Fruit fly (Drosophila melanogaster) whole organism, wandering third instar larva: ENCODE data around the gene CG5969.
A peak's percentile ranks its signal among the peaks of the same experiment; 100 is the strongest.

Source experiments
- Abd-B ChIP-seq: fragments of >200 bp; optimal IDR thresholded peaks from 2 replicates; lab custom pipeline; 2017; ENCODE audit warnings: missing biosample characterization, missing genetic modification characterization
- CG32264 ChIP-seq: fragments of 200-800 bp; sonication (Bioruptor generic); optimal IDR thresholded peaks from 2 replicates; lab custom pipeline; 2016; ENCODE audit warnings: missing biosample characterization, missing genetic modification characterization
- CG9705 ChIP-seq: fragments of 200-800 bp; sonication (Bioruptor generic); optimal IDR thresholded peaks from 2 replicates; lab custom pipeline; 2018; ENCODE audit warnings: missing biosample characterization, mild to moderate bottlenecking, missing genetic modification characterization
- CrebA ChIP-seq: fragments of 200-800 bp; sonication (Bioruptor generic); optimal IDR thresholded peaks from 2 replicates; lab custom pipeline; 2016; ENCODE audit warnings: missing biosample characterization, mild to moderate bottlenecking, missing genetic modification characterization, borderline replicate concordance
- Dfd ChIP-seq: fragments of >200 bp; optimal IDR thresholded peaks from 2 replicates; lab custom pipeline; 2017; ENCODE audit warnings: missing biosample characterization, missing genetic modification characterization
- Dif ChIP-seq: fragments of 200-275, 200-300 bp; sonication (Bioruptor generic); optimal IDR thresholded peaks from 2 replicates; lab custom pipeline; 2018; ENCODE audit warnings: missing biosample characterization, missing genetic modification characterization; ENCODE audit not compliant: partially characterized antibody
- GATAd ChIP-seq: sonication (Bioruptor generic); optimal IDR thresholded peaks from 2 replicates; lab custom pipeline; 2016; ENCODE audit warnings: missing biosample characterization, missing genetic modification characterization
- HLH106 ChIP-seq: fragments of 200-800 bp; optimal IDR thresholded peaks from 3 replicates; lab custom pipeline; 2019; ENCODE audit warnings: missing biosample characterization, mild to moderate bottlenecking, missing genetic modification characterization, moderate library complexity
- Hnf4 ChIP-seq: fragments of 200-800 bp; sonication (Bioruptor generic); optimal IDR thresholded peaks from 2 replicates; lab custom pipeline; 2016; ENCODE audit warnings: missing biosample characterization, mild to moderate bottlenecking, missing genetic modification characterization
- Hr78 ChIP-seq: fragments of >200 bp; optimal IDR thresholded peaks from 2 replicates; lab custom pipeline; 2017; ENCODE audit warnings: missing biosample characterization, missing genetic modification characterization
- Hr83 ChIP-seq: fragments of 200-300 bp; sonication (Bioruptor generic); optimal IDR thresholded peaks from 2 replicates; lab custom pipeline; 2016; ENCODE audit warnings: missing biosample characterization, mild to moderate bottlenecking, missing genetic modification characterization, moderate library complexity; ENCODE audit not compliant: poor library complexity, severe bottlenecking
- Jra ChIP-seq: sonication (Bioruptor generic); optimal IDR thresholded peaks from 2 replicates; lab custom pipeline; 2016; ENCODE audit warnings: missing biosample characterization, missing genetic modification characterization
- Mio ChIP-seq: sonication (Bioruptor generic); optimal IDR thresholded peaks from 2 replicates; lab custom pipeline; 2016; ENCODE audit warnings: missing biosample characterization, missing genetic modification characterization
- Myc ChIP-seq: fragments of >200 bp; optimal IDR thresholded peaks from 2 replicates; lab custom pipeline; 2017
- N ChIP-seq: fragments of >200 bp; optimal IDR thresholded peaks from 2 replicates; lab custom pipeline; 2018; ENCODE audit warnings: missing biosample characterization, missing external identifiers, missing genetic modification characterization
- OdsH ChIP-seq: fragments of 200-800 bp; sonication (Bioruptor generic); optimal IDR thresholded peaks from 2 replicates; lab custom pipeline; 2016; ENCODE audit warnings: missing biosample characterization, mild to moderate bottlenecking, missing genetic modification characterization
- Rel ChIP-seq, 2 experiments: fragments of 200-800 bp; sonication (Bioruptor generic) in 1 of 2; optimal IDR thresholded peaks; 2 replicates in 1 of 2; 3 replicates in 1 of 2; lab custom pipeline; 2016 to 2019; ENCODE audit warnings: mild to moderate bottlenecking in 2 of 2, missing biosample characterization in 2 of 2, missing genetic modification characterization in 2 of 2, moderate library complexity in 1 of 2
- Sp1 ChIP-seq: fragments of 200-800 bp; sonication (Bioruptor generic); optimal IDR thresholded peaks from 3 replicates; lab custom pipeline; 2019; ENCODE audit warnings: missing biosample characterization, mild to moderate bottlenecking, missing genetic modification characterization, moderate library complexity
- Vsx2 ChIP-seq: fragments of 200-300, 225-300 bp; sonication (Bioruptor generic); optimal IDR thresholded peaks from 2 replicates; lab custom pipeline; 2018; ENCODE audit warnings: missing biosample characterization, missing genetic modification characterization; ENCODE audit not compliant: partially characterized antibody
- br ChIP-seq: fragments of 200-800 bp; sonication (Bioruptor generic); optimal IDR thresholded peaks from 2 replicates; lab custom pipeline; 2016; ENCODE audit warnings: missing biosample characterization, missing genetic modification characterization
- brk ChIP-seq: fragments of 200-800 bp; sonication (Bioruptor generic); optimal IDR thresholded peaks from 2 replicates; lab custom pipeline; 2016; ENCODE audit warnings: missing biosample characterization, mild to moderate bottlenecking, missing genetic modification characterization
- dl ChIP-seq, 2 experiments: fragments of 175-275, 200-275 bp in 1 of 2; fragments of 200-275 bp in 1 of 2; sonication (Bioruptor generic); optimal IDR thresholded peaks; lab custom pipeline; 2018; ENCODE audit warnings: mild to moderate bottlenecking in 2 of 2, missing biosample characterization in 2 of 2, missing genetic modification characterization in 2 of 2, moderate library complexity in 2 of 2; ENCODE audit not compliant: partially characterized antibody in 2 of 2, insufficient read depth in 1 of 2
- dmrt93B ChIP-seq: fragments of 200-800 bp; sonication (Bioruptor generic); optimal IDR thresholded peaks from 2 replicates; lab custom pipeline; 2018; ENCODE audit warnings: missing biosample characterization, mild to moderate bottlenecking, missing genetic modification characterization
- dsf ChIP-seq: sonication (Bioruptor generic); optimal IDR thresholded peaks from 2 replicates; lab custom pipeline; 2016; ENCODE audit warnings: missing biosample characterization, missing genetic modification characterization, borderline replicate concordance
- ey ChIP-seq: fragments of 200-800 bp; sonication (Bioruptor generic); optimal IDR thresholded peaks from 2 replicates; lab custom pipeline; 2016; ENCODE audit warnings: missing biosample characterization, missing genetic modification characterization
- foxo ChIP-seq, 2 experiments: fragments of 200-800 bp; sonication (Bioruptor generic); optimal IDR thresholded peaks; 2 replicates in 1 of 2; 3 replicates in 1 of 2; lab custom pipeline; 2016 to 2017; ENCODE audit warnings: missing biosample characterization in 2 of 2, missing genetic modification characterization in 2 of 2
- fru ChIP-seq: fragments of 200-800 bp; sonication (Bioruptor generic); optimal IDR thresholded peaks from 3 replicates; lab custom pipeline; 2016; ENCODE audit warnings: missing biosample characterization, mild to moderate bottlenecking, missing genetic modification characterization
- h ChIP-seq: fragments of 200-800 bp; sonication (Bioruptor generic); optimal IDR thresholded peaks from 3 replicates; lab custom pipeline; 2016; ENCODE audit warnings: missing biosample characterization, mild to moderate bottlenecking, missing genetic modification characterization
- jim ChIP-seq: fragments of 175-275, 200-325 bp; sonication (Bioruptor generic); optimal IDR thresholded peaks from 2 replicates; lab custom pipeline; 2016; ENCODE audit warnings: missing biosample characterization, mild to moderate bottlenecking, missing genetic modification characterization
- lola ChIP-seq: fragments of >200 bp; optimal IDR thresholded peaks from 2 replicates; lab custom pipeline; 2017; ENCODE audit warnings: missing biosample characterization, missing genetic modification characterization
- pan ChIP-seq: fragments of >200 bp; optimal IDR thresholded peaks from 2 replicates; lab custom pipeline; 2017
- psq ChIP-seq: fragments of 200-800 bp; sonication (Bioruptor generic); optimal IDR thresholded peaks from 3 replicates; lab custom pipeline; 2017; ENCODE audit warnings: missing biosample characterization, mild to moderate bottlenecking, missing genetic modification characterization, moderate library complexity
- rgr ChIP-seq: fragments of 200-800 bp; sonication (Bioruptor generic); optimal IDR thresholded peaks from 3 replicates; lab custom pipeline; 2016; ENCODE audit warnings: missing biosample characterization, mild to moderate bottlenecking, missing genetic modification characterization
- sage ChIP-seq: fragments of 200-800 bp; sonication (Bioruptor generic); optimal IDR thresholded peaks from 2 replicates; lab custom pipeline; 2016; ENCODE audit warnings: missing biosample characterization, mild to moderate bottlenecking, missing genetic modification characterization
- sv ChIP-seq: fragments of 200-800 bp; sonication (Bioruptor generic); optimal IDR thresholded peaks from 3 replicates; lab custom pipeline; 2016; ENCODE audit warnings: missing biosample characterization, missing genetic modification characterization
- tai ChIP-seq: sonication (Bioruptor generic); optimal IDR thresholded peaks from 2 replicates; lab custom pipeline; 2016; ENCODE audit warnings: missing biosample characterization, missing genetic modification characterization
- usp ChIP-seq: fragments of >200 bp; optimal IDR thresholded peaks from 2 replicates; lab custom pipeline; 2017; ENCODE audit warnings: missing biosample characterization, missing genetic modification characterization
- woc ChIP-seq: sonication (Bioruptor generic); optimal IDR thresholded peaks from 2 replicates; lab custom pipeline; 2016; ENCODE audit warnings: missing biosample characterization, mild to moderate bottlenecking, missing genetic modification characterization

CG5969 gene

DNA sequence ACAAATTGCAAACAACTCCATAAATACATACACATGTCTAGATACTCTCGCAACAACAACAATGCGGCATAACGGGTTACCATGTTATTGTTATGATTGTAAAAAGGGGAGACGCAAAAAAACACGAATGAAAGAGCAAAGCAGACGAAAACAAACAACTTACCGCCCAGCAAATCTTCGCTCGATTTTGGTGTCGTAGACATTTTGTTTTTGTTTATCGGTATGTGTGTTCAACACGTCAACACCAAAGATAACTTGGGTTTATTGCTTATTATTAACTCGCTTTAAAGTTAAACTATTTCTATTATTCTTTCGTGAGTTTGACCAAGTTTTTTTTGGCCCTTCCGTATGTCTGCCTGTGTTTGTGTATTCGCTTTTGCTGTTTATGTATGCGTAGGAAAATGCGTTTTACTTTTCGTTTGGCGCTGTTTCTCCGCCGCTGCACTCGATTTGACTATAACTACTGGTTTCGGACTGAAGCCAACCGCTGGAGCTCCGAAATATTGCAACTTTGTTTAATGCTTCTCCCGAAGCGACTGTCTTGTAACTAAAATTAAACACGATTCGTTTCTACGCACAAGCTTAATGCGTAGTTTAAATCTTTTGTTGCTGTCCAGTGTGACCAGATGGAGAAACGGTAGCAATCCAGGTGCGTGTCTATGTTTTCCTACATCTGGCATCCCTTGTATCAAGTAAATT, 45.4 kb downstream of the CG5969 start, which contains the start of gene BNIP3:
Gene BNIP3 (minus strand): TSS at position 589 of the 699 bp plus-strand sequence.
- TF ChIP-seq usp (GFP tag; lab: Kevin White, UChicago) (no peak), Sp1 (GFP tag; lab: Kevin White, UChicago) (peak; percentile 32), Rel (GFP tag; optimal IDR thresholded peaks at IDR 0.05; lab: Kevin White, UChicago) (no peak), Rel (tag; optimal IDR thresholded peaks at IDR 0.05; lab: Kevin White, UChicago) (peak; percentile 46), jim (GFP tag; lab: Kevin White, UChicago) (no peak), fru (peak; percentile 7), Hr83 (GFP tag; lab: Kevin White, UChicago) (peak; percentile 46), dl (GFP tag; optimal IDR thresholded peaks at IDR 0.05; lab: Kevin White, UChicago; ENCODE audit: insufficient read depth in 1 of 2, partially characterized antibody in 2 of 2) (peak in 1 of 2 experiments; percentile 21), br (GFP tag; lab: Kevin White, UChicago) (peak; percentile 17), psq (GFP tag; lab: Kevin White, UChicago) (peak; percentile 98)

DNA sequence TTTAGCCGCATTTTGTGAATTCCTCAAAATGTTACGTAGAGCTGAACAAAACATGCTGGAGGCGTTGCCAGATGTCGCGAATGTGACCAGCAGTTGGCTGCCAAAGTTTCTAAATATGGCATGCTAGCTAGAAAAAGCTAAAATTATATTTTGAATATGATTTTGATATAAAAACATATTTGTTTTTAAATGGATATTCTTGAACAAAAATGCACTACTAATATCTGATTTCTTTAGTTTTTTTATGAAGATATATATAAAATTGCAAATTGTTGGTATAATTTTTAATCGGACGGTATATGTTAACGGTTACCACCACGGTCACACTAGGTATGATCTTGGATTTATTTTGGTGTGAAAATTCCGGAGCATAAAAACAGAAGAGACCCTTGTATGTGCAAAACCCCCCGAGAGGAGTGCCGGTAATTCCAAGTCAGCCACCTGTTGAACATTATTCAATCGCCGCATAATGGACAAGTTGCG, 47.1 kb downstream of the CG5969 start, which contains the start of the genes mTerf3 and CG5104:
Gene mTerf3 (minus strand): TSS at position 86 of the 483 bp plus-strand sequence.
Gene CG5104 (plus strand): TSS at position 323 of the 483 bp plus-strand sequence.
- TF ChIP-seq CrebA (GFP tag; lab: Kevin White, UChicago) (no peak), ey (GFP tag; lab: Kevin White, UChicago) (peak; percentile 14), Rel (GFP tag; optimal IDR thresholded peaks at IDR 0.05; lab: Kevin White, UChicago) (no peak), Rel (tag; optimal IDR thresholded peaks at IDR 0.05; lab: Kevin White, UChicago) (peak; percentile 72), Sp1 (GFP tag; lab: Kevin White, UChicago) (peak; percentile 31), woc (GFP tag; lab: Kevin White, UChicago) (peak; percentile 53), tai (GFP tag; lab: Kevin White, UChicago) (no peak), jim (GFP tag; lab: Kevin White, UChicago) (no peak), Dif (GFP tag; lab: Kevin White, UChicago) (no peak), foxo (GFP tag; optimal IDR thresholded peaks at IDR 0.05; lab: Kevin White, UChicago) (peak in 1 of 2 experiments; percentile 21), dmrt93B (GFP tag; lab: Kevin White, UChicago) (no peak), CG32264 (GFP tag; lab: Kevin White, UChicago) (no peak), h (GFP tag; lab: Kevin White, UChicago) (peak; percentile 39), rgr (GFP tag; lab: Kevin White, UChicago) (peak; percentile 26), br (GFP tag; lab: Kevin White, UChicago) (no peak), GATAd (GFP tag; lab: Kevin White, UChicago) (no peak), Vsx2 (GFP tag; lab: Kevin White, UChicago) (no peak), sage (GFP tag; lab: Kevin White, UChicago) (no peak), Mio (no peak), sv (no peak), dsf (GFP tag; lab: Kevin White, UChicago) (no peak), psq (GFP tag; lab: Kevin White, UChicago) (peak; percentile 40), Hr78 (GFP tag; lab: Kevin White, UChicago) (no peak), N (GFP tag; lab: Kevin White, UChicago) (no peak), Myc (lab: Kevin White, UChicago) (peak; percentile 75), brk (peak; percentile 28), Jra (GFP tag; lab: Kevin White, UChicago) (no peak), OdsH (no peak), Abd-B (GFP tag; lab: Kevin White, UChicago) (no peak), Hnf4 (peak; percentile 1), HLH106 (tag; lab: Kevin White, UChicago) (peak; percentile 7), CG9705 (GFP tag; lab: Kevin White, UChicago) (no peak), dl (GFP tag; optimal IDR thresholded peaks at IDR 0.05; lab: Kevin White, UChicago; ENCODE audit: insufficient read depth in 1 of 2, partially characterized antibody in 2 of 2) (no peak), Dfd (GFP tag; lab: Kevin White, UChicago) (no peak), usp (GFP tag; lab: Kevin White, UChicago) (no peak), Hr83 (GFP tag; lab: Kevin White, UChicago) (no peak), fru (no peak), pan (lab: Kevin White, UChicago) (no peak), lola (GFP tag; lab: Kevin White, UChicago) (no peak)
